Worm (Caenorhabditis elegans) whole organism, early embryonic: ENCODE data around the gene R04F11.3.

Experiments
- B0310.2 ChIP-seq: sonication (generic microtip); optimal IDR thresholded peaks from 2 replicates; lab custom pipeline; 2016; ENCODE audit warnings: mild to moderate bottlenecking, missing genetic modification characterization, missing compliant biosample characterization
- F13C5.2 ChIP-seq: sonication (generic microtip); optimal IDR thresholded peaks from 2 replicates; lab custom pipeline; 2017; ENCODE audit warnings: mild to moderate bottlenecking, missing genetic modification characterization, inconsistent platforms, missing compliant biosample characterization
- aly-1 ChIP-seq: sonication (generic microtip); optimal IDR thresholded peaks from 2 replicates; lab custom pipeline; 2016; ENCODE audit warnings: missing genetic modification characterization, missing compliant biosample characterization
- ama-1 ChIP-seq: fragments of 150-350 bp; optimal IDR thresholded peaks from 2 replicates; lab custom pipeline; 2014
- ceh-13 ChIP-seq: fragments of 200-800 bp; sonication (Bioruptor generic); optimal IDR thresholded peaks from 2 replicates; lab custom pipeline; 2018; ENCODE audit warnings: mild to moderate bottlenecking, missing genetic modification characterization, missing compliant biosample characterization
- ceh-36 ChIP-seq: sonication (generic microtip); optimal IDR thresholded peaks from 2 replicates; lab custom pipeline; 2016; ENCODE audit warnings: missing genetic modification characterization, inconsistent platforms, missing compliant biosample characterization
- ets-7 ChIP-seq: sonication (generic microtip); optimal IDR thresholded peaks from 2 replicates; lab custom pipeline; 2016; ENCODE audit warnings: missing genotype, missing genetic modification characterization, missing compliant biosample characterization
- flt-1 ChIP-seq: fragments of 200-800 bp; sonication (Bioruptor generic); IDR thresholded peaks from 2 replicates; pipeline ENCODE4 v1.3.6; 2022; ENCODE audit warnings: missing genetic modification characterization, missing compliant biosample characterization
- hmbx-1 ChIP-seq: sonication (generic microtip); optimal IDR thresholded peaks from 2 replicates; lab custom pipeline; 2016; ENCODE audit warnings: mild to moderate bottlenecking, missing genetic modification characterization, missing compliant biosample characterization
- hmg-4 ChIP-seq: fragments of 200-800 bp; sonication (Bioruptor generic); optimal IDR thresholded peaks from 2 replicates; lab custom pipeline; 2018; ENCODE audit warnings: mild to moderate bottlenecking, missing genetic modification characterization, missing compliant biosample characterization
- hnd-1 ChIP-seq: sonication (generic microtip); optimal IDR thresholded peaks from 2 replicates; lab custom pipeline; 2016; ENCODE audit warnings: missing genetic modification characterization, missing compliant biosample characterization
- pes-1 ChIP-seq: fragments of 200-800 bp; sonication (Bioruptor generic); IDR thresholded peaks from 2 replicates; pipeline ENCODE4 v1.3.6; 2022; ENCODE audit warnings: missing genetic modification reagents, missing genetic modification characterization, missing compliant biosample characterization
- scrt-1 ChIP-seq: fragments of 200-800 bp; sonication (Bioruptor generic); IDR thresholded peaks from 2 replicates; pipeline ENCODE4 v1.3.6; 2022; ENCODE audit warnings: missing genetic modification characterization, missing compliant biosample characterization
- sea-1 ChIP-seq: fragments of 200-800 bp; sonication (Bioruptor generic); conservative IDR thresholded peaks from 2 replicates; pipeline ENCODE4 v1.3.6; 2022; ENCODE audit warnings: missing genetic modification characterization, missing compliant biosample characterization
- tbx-11 ChIP-seq: fragments of 200-800 bp; sonication (Bioruptor generic); IDR thresholded peaks from 2 replicates; pipeline ENCODE4 v1.3.6; 2022; ENCODE audit warnings: missing genetic modification characterization, missing compliant biosample characterization
- tbx-37 ChIP-seq: fragments of 200-800 bp; sonication (Bioruptor generic); conservative IDR thresholded peaks from 2 replicates; pipeline ENCODE4 v1.3.6; 2022; ENCODE audit warnings: missing genetic modification reagents, missing genetic modification characterization, missing compliant biosample characterization
- tra-4 ChIP-seq: sonication (generic microtip); optimal IDR thresholded peaks from 2 replicates; lab custom pipeline; 2017; ENCODE audit warnings: missing genetic modification characterization, missing compliant biosample characterization

The R04F11.3 gene

DNA sequence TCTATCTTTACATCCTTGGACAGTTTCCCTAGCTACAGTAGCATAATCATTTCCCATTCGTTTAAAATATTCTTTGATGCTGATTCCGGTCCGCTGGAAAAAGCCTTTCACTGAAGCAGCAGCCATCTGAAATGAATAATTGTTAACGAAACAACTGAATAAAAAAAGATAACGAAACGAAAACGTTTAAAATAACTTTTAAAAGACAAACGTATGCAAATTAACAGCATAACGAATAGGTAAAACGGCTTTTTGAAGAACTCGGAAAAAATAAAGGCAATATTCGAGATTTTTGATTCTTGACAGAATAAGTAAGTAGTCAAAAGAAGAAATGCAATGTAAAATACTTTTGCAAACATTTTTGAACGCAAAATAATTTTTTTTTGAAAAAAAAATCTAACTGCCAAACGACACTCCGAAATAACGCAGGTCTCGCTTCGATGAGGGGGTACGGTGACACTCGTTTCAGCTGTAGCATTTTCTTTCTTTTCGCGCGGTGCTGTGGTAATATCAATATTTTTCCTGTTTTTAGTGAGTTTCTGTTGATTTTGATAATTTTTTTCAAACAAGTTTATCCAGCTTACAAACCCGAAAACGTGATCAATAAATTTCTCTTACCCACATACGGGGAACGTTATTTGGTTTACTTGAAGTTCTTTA lies 1.0 kb upstream of the R04F11.3 start, which contains the start of the genes R04F11.5 and R04F11.2:
Gene R04F11.5 (minus strand): TSS at position 126 of the 660 bp plus-strand sequence.
Gene R04F11.2 (plus strand): TSS at position 488 of the 660 bp plus-strand sequence.
- TF ChIP-seq aly-1 (tag; lab: Kevin White, UChicago) (no peak), hnd-1 (no peak), tbx-11 (GFP tag; lab: Robert Waterston, UW) (no peak), pes-1 (GFP tag; lab: Robert Waterston, UW) (0 out of 2 replicates have a peak, but pooled peaks have one; percentile 31), F13C5.2 (tag; lab: Kevin White, UChicago) (peak; percentile 15), scrt-1 (no peak), flt-1 (GFP tag; lab: Robert Waterston, UW) (no peak), ceh-13 (no peak)

DNA sequence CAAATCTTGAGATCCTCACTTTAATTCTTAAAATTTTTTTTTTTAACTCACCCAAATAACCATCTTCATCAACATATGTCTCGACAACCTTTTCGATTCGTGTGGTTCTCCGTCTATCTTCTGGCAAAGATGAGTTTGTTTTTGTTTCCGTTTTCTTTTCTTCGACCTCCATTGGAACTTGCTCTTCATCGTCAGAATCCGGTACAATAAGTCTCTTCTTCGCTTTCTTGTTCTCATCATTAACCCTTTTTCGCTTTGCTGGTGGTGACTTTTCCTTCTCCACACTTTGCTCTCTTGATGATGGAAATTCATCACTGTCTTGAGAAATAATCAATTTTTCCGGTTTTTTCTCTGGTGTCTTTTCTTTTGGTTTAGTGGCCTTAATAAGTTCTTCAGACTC lies 904 bp downstream of the R04F11.3 start:
- TF ChIP-seq sea-1 (GFP tag; lab: Robert Waterston, UW) (no peak), ama-1 (no peak), hmg-4 (GFP tag; lab: Kevin White, UChicago) (no peak), tbx-11 (GFP tag; lab: Robert Waterston, UW) (no peak)

DNA sequence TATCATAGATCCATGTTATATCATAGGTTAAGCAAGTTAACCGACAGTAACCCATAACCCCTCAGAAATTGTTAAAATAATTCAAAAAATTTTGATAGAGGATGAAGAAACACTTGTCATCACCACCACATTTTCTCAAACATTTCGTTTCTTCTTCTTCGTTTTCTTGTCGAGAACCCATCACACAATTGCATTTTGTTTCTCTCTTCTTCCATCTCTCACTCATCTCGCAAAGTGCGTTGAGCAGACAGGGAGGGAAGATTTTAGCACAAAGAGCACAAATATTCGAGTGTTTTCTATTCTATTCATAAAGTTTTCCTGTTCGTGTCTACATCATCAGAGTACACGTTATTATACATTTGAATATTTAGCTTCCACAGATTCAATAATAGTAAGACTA lies 2.6 kb downstream of the R04F11.3 start:
- TF ChIP-seq ama-1 (no peak), sea-1 (GFP tag; lab: Robert Waterston, UW) (no peak), hnd-1 (no peak), hmbx-1 (tag; lab: Kevin White, UChicago) (no peak), scrt-1 (no peak)

DNA sequence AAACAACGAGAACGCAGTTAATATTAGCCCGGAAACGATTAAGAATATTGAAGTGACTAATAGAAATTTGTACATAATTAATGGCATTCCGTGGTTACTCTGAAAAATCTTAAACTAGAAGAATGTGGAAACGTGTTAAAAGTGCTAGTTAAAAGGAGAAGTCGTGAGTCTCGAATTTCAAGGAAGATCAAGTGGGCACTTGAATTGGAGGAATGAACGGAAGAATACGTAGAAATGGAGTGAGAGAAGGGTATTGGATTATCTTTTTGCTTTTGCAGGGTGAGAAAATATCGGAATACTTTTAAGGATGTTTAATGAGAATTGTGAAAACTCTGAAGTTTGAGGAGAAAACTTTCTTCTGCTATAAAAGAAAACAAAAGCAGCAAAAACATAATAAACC lies 6.7 kb downstream of the R04F11.3 start, which contains the start of gene hpo-30:
Gene hpo-30 (minus strand): TSS at position 101 of the 400 bp plus-strand sequence.
- TF ChIP-seq sea-1 (GFP tag; lab: Robert Waterston, UW) (no peak), hmbx-1 (tag; lab: Kevin White, UChicago) (no peak), ama-1 (no peak)

DNA sequence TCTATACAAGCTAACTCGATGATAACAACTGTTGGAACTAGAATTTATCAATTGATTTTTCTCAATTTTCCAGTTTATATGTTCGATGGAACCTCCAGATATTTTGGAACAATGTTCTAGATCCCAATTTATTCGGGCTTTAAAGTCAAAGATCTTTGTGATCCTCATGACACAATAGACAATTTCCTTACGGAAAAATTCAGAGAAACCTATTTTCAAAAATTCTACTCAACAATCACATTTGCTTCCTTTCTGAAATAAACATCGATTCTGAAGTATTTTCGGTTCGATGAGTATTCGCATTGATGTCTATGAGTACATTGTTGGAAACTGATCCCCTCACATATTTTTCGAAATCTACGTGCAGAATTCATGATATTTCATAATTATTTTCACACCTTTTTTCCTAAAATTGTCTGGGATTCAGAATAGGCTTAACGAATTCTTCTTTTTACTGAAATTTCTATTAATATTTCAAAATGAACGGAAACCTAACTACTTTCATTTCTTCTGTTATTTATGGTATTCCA lies 9.9 kb downstream of the R04F11.3 start, which contains the start of gene srg-45:
Gene srg-45 (plus strand): TSS at position 480 of the 530 bp plus-strand sequence.
- TF ChIP-seq tbx-11 (GFP tag; lab: Robert Waterston, UW) = no peak
- no peak for TF ChIP-seq ama-1
- no peak for TF ChIP-seq ceh-13
- no peak for TF ChIP-seq tra-4 (tag; lab: Kevin White, UChicago)
- no peak for TF ChIP-seq hmg-4 (GFP tag; lab: Kevin White, UChicago)
- TF ChIP-seq F13C5.2 (tag; lab: Kevin White, UChicago) = no peak
- no peak for TF ChIP-seq sea-1 (GFP tag; lab: Robert Waterston, UW)
- TF ChIP-seq ceh-36 (tag; lab: Kevin White, UChicago) = no peak
- no peak for TF ChIP-seq ets-7 (tag; lab: Kevin White, UChicago)
- TF ChIP-seq pes-1 (GFP tag; lab: Robert Waterston, UW) = no peak
- TF ChIP-seq B0310.2 (tag; lab: Kevin White, UChicago) = no peak
- TF ChIP-seq tbx-37 = no peak
- no peak for TF ChIP-seq aly-1 (tag; lab: Kevin White, UChicago)

DNA sequence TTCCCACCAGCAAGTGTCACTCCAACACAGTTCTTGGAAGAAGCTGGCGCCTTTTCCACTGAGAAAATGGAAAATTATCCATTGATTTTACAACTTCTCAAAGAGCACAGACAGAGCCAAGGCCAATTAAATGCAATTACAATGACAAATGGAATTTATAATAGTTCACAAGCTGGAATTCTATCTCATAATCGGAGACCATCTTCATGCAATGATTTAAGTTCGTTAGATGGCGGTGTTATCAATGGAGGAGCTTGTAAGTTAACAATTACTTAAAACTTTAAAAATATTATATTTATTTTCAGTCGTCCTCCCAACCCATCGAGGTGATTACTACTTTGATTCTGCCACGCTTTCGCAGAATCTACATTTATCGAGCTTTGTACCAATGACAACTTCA lies 11.3 kb downstream of the R04F11.3 start:
- TF ChIP-seq scrt-1 (no peak), ceh-13 (no peak), tbx-11 (GFP tag; lab: Robert Waterston, UW) (no peak), flt-1 (GFP tag; lab: Robert Waterston, UW) (no peak), tra-4 (tag; lab: Kevin White, UChicago) (no peak), hmg-4 (GFP tag; lab: Kevin White, UChicago) (no peak), F13C5.2 (tag; lab: Kevin White, UChicago) (no peak), B0310.2 (tag; lab: Kevin White, UChicago) (no peak), hmbx-1 (tag; lab: Kevin White, UChicago) (no peak), ets-7 (tag; lab: Kevin White, UChicago) (no peak), pes-1 (GFP tag; lab: Robert Waterston, UW) (no peak), tbx-37 (no peak), ama-1 (no peak), hnd-1 (no peak), aly-1 (tag; lab: Kevin White, UChicago) (no peak), sea-1 (GFP tag; lab: Robert Waterston, UW) (no peak), ceh-36 (tag; lab: Kevin White, UChicago) (no peak)

DNA sequence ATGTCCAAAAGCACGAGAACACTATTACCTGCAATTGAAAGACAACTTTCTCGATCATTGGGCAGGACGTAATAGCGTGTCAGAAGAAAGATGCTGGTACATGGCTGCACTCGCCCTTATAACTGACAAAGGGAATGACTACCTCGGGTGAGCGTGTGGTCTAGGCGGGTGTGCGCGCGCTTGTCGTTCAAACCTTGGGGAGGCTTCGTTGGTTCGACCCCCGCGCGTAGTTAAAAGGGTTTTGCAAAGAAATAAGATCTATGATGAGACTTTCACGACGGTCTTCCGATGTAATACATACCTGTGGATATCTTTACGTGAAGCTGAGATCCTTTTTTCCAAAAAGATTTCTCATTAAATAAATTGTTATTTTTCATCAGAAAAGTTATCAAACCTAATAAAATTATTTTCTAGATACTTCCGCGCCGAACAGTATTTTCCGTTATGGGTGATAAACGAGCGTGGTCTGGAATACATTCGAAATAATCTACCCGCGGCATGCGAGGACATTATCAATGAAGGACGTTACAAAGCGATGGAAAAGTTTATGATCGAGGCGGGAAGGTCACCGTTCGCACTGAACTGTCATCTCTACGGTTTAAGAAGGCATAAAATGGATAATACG lies 13.4 kb downstream of the R04F11.3 start:
- TF ChIP-seq hmbx-1 (tag; lab: Kevin White, UChicago) = peak; percentile 96
- TF ChIP-seq scrt-1 = peak; percentile 100
- peak; percentile 99 for TF ChIP-seq tra-4 (tag; lab: Kevin White, UChicago)
- peak; percentile 100 for TF ChIP-seq sea-1 (GFP tag; lab: Robert Waterston, UW)
- TF ChIP-seq B0310.2 (tag; lab: Kevin White, UChicago) = peak; percentile 100
- TF ChIP-seq flt-1 (GFP tag; lab: Robert Waterston, UW) = peak; percentile 100
- peak; percentile 100 for TF ChIP-seq ceh-13
- peak; percentile 99 for TF ChIP-seq pes-1 (GFP tag; lab: Robert Waterston, UW)
- peak; percentile 98 for TF ChIP-seq hnd-1
- TF ChIP-seq ets-7 (tag; lab: Kevin White, UChicago) = peak; percentile 99
- peak; percentile 100 for TF ChIP-seq aly-1 (tag; lab: Kevin White, UChicago)
- peak; percentile 100 for TF ChIP-seq tbx-37
- peak; percentile 98 for TF ChIP-seq ceh-36 (tag; lab: Kevin White, UChicago)
- peak; percentile 100 for TF ChIP-seq F13C5.2 (tag; lab: Kevin White, UChicago)
- TF ChIP-seq tbx-11 (GFP tag; lab: Robert Waterston, UW) = peak; percentile 100
- TF ChIP-seq ama-1 = peak; percentile 87
- TF ChIP-seq hmg-4 (GFP tag; lab: Kevin White, UChicago) = peak; percentile 100
